Worm (Caenorhabditis elegans): Measurements from ENCODE around the gene Y51H7C.3.

- TF ChIP-seq him-1 (tag; optimal IDR thresholded peaks at IDR 0.05) (no peak), W03F9.2 (tag; optimal IDR thresholded peaks at IDR 0.05) (no peak), dao-5 (tag; optimal IDR thresholded peaks at IDR 0.05) (no peak)
Observed at ce11 chrII:1423660-1424059, 14.6 kb upstream of the Y51H7C.3 start, which contains the start of gene Y51H7C.10.

Data from whole organism, L4/young adult.